Worm (Caenorhabditis elegans): ENCODE results near the gene C26D10.7.

ce11 chrII:8360453-8360852 is 26.7 kb downstream of the C26D10.7 start, which contains the start of gene M195.2:
- no peak for TF ChIP-seq ceh-82 (tag; optimal IDR thresholded peaks at IDR 0.05)
- no peak for TF ChIP-seq F13H6.1 (tag; optimal IDR thresholded peaks at IDR 0.05)
- no peak for TF ChIP-seq R02D3.7 (tag; optimal IDR thresholded peaks at IDR 0.05)
- TF ChIP-seq nhr-11 (tag; optimal IDR thresholded peaks at IDR 0.05) = no peak
- TF ChIP-seq C34F6.9 (tag; optimal IDR thresholded peaks at IDR 0.05) = no peak
- TF ChIP-seq egl-27 (tag; optimal IDR thresholded peaks at IDR 0.05) = no peak
- no peak for TF ChIP-seq ZK546.5 (tag; optimal IDR thresholded peaks at IDR 0.05)
- TF ChIP-seq skn-1 (tag; optimal IDR thresholded peaks at IDR 0.05) = no peak
- TF ChIP-seq ama-1 (optimal IDR thresholded peaks at IDR 0.05) = no peak
- TF ChIP-seq nhr-6 (tag; optimal IDR thresholded peaks at IDR 0.05) = no peak
- TF ChIP-seq nhr-77 (tag; optimal IDR thresholded peaks at IDR 0.05) = no peak

Data from whole organism, L2 larva.